Worm (Caenorhabditis elegans) whole organism, L4 larva: ENCODE data around the gene Y58A7A.2.

ENCODE experiments used
- D1046.2 ChIP-seq: fragments of 200-800 bp; sonication (Bioruptor generic); IDR thresholded peaks from 2 replicates; pipeline ENCODE4 v1.3.6; 2022; ENCODE audit warnings: missing genetic modification characterization, missing compliant biosample characterization
- F26F4.8 ChIP-seq: fragments of 200-800 bp; sonication (Bioruptor generic); conservative IDR thresholded peaks from 2 replicates; pipeline ENCODE4 v1.3.6; 2022; ENCODE audit warnings: missing genetic modification characterization, missing compliant biosample characterization
- F37D6.2 ChIP-seq: sonication (generic microtip); optimal IDR thresholded peaks from 2 replicates; lab custom pipeline; 2016; ENCODE audit warnings: mild to moderate bottlenecking, missing genetic modification characterization, missing compliant biosample characterization
- F44E2.7 ChIP-seq: fragments of 200-800 bp; sonication (Bioruptor generic); IDR thresholded peaks from 2 replicates; pipeline ENCODE4 v2.1.2; 2022; ENCODE audit warnings: missing genetic modification characterization, missing compliant biosample characterization
- F49E8.2 ChIP-seq: sonication (generic microtip); optimal IDR thresholded peaks from 2 replicates; lab custom pipeline; 2016; ENCODE audit warnings: missing compliant biosample characterization, mild to moderate bottlenecking, missing genetic modification characterization, borderline replicate concordance
- T20F7.1 ChIP-seq: fragments of 200-800 bp; sonication (Bioruptor generic); optimal IDR thresholded peaks from 2 replicates; lab custom pipeline; 2018; ENCODE audit warnings: mild to moderate bottlenecking, missing genetic modification characterization, missing compliant biosample characterization
- T26A8.4 ChIP-seq: fragments of 200-800 bp; sonication (Bioruptor generic); IDR thresholded peaks from 2 replicates; pipeline ENCODE4 v1.3.6; 2022; ENCODE audit warnings: missing genetic modification characterization, missing compliant biosample characterization
- Y5F2A.4 ChIP-seq: fragments of 200-800 bp; sonication (Bioruptor generic); optimal IDR thresholded peaks from 2 replicates; lab custom pipeline; 2018; ENCODE audit warnings: mild to moderate bottlenecking, missing genetic modification characterization, missing compliant biosample characterization
- Y75B8A.6 ChIP-seq: fragments of 200-800 bp; sonication (Bioruptor generic); IDR thresholded peaks from 2 replicates; pipeline ENCODE4 v1.3.6; 2022; ENCODE audit warnings: missing genetic modification reagents, missing genetic modification characterization, missing compliant biosample characterization
- aha-1 ChIP-seq: fragments of 150-350 bp; peaks from one replicate; lab custom pipeline; 2014; ENCODE audit warnings: missing biosample characterization, missing genetic modification characterization
- arid-1 ChIP-seq: fragments of 200-800 bp; sonication (Bioruptor generic); conservative IDR thresholded peaks from 2 replicates; pipeline ENCODE4 v1.3.6; 2022; ENCODE audit warnings: missing genetic modification reagents, missing genetic modification characterization, missing compliant biosample characterization
- ceh-20 ChIP-seq: fragments of 200-800 bp; sonication (Bioruptor generic); IDR thresholded peaks from 2 replicates; pipeline ENCODE4 v1.3.6; 2022; ENCODE audit warnings: missing genetic modification reagents, missing genetic modification characterization, missing compliant biosample characterization
- ceh-28 ChIP-seq: fragments of 150-350 bp; optimal IDR thresholded peaks from 2 replicates; lab custom pipeline; 2014; ENCODE audit warnings: missing biosample characterization, missing genetic modification reagents, missing genetic modification characterization
- ceh-62 ChIP-seq: sonication (generic microtip); optimal IDR thresholded peaks from 2 replicates; lab custom pipeline; 2017; ENCODE audit warnings: missing biosample characterization, missing genetic modification characterization
- ces-1 ChIP-seq: fragments of 150-350 bp; sonication (generic microtip); optimal IDR thresholded peaks from 4 replicates; lab custom pipeline; 2014; ENCODE audit warnings: missing biosample characterization, missing genetic modification reagents, missing genetic modification characterization
- cey-2 ChIP-seq: sonication (generic microtip); optimal IDR thresholded peaks from 3 replicates; lab custom pipeline; 2017; ENCODE audit warnings: missing genetic modification characterization, mild to moderate bottlenecking, missing compliant biosample characterization, antibody characterized with exemption, borderline replicate concordance; ENCODE audit not compliant: insufficient read depth
- daf-16 ChIP-seq, 3 experiments: sonication (generic microtip); optimal IDR thresholded peaks; 2 replicates each; lab custom pipeline; 2016 to 2017; ENCODE audit warnings: missing genetic modification characterization in 3 of 3, missing genetic modification reagents in 3 of 3, mild to moderate bottlenecking in 2 of 3, missing compliant biosample characterization in 2 of 3, missing biosample characterization in 1 of 3, moderate library complexity in 1 of 3
- dmd-8 ChIP-seq: fragments of 200-800 bp; sonication (Bioruptor generic); IDR thresholded peaks from 2 replicates; pipeline ENCODE4 v1.3.6; 2022; ENCODE audit warnings: missing genetic modification characterization, missing compliant biosample characterization
- duxl-1 ChIP-seq: sonication (generic microtip); optimal IDR thresholded peaks from 2 replicates; lab custom pipeline; 2016; ENCODE audit warnings: mild to moderate bottlenecking, missing genetic modification characterization, moderate library complexity, missing compliant biosample characterization; ENCODE audit not compliant: poor library complexity
- dve-1 ChIP-seq: sonication (generic microtip); optimal IDR thresholded peaks from 2 replicates; lab custom pipeline; 2017; ENCODE audit warnings: antibody characterized with exemption, mild to moderate bottlenecking, missing genetic modification characterization, missing compliant biosample characterization; ENCODE audit not compliant: insufficient read depth
- egl-27 ChIP-seq: sonication (generic microtip); optimal IDR thresholded peaks from 3 replicates; lab custom pipeline; 2017; ENCODE audit warnings: missing biosample characterization, missing genetic modification reagents, missing genetic modification characterization
- hlh-30 ChIP-seq: sonication (generic microtip); optimal IDR thresholded peaks from 2 replicates; lab custom pipeline; 2017; ENCODE audit warnings: antibody characterized with exemption, mild to moderate bottlenecking, missing genetic modification characterization, missing compliant biosample characterization; ENCODE audit not compliant: insufficient read depth
- hmg-1.1 ChIP-seq: fragments of 200-800 bp; sonication (Bioruptor generic); IDR thresholded peaks from 2 replicates; pipeline ENCODE4 v1.3.6; 2022; ENCODE audit warnings: missing genetic modification reagents, missing genetic modification characterization, missing compliant biosample characterization
- jun-1 ChIP-seq: fragments of 150-350 bp; optimal IDR thresholded peaks from 2 replicates; lab custom pipeline; 2014; ENCODE audit warnings: missing biosample characterization, missing genetic modification reagents, missing genetic modification characterization
- lim-7 ChIP-seq: fragments of 200-800 bp; sonication (Bioruptor generic); IDR thresholded peaks from 2 replicates; pipeline ENCODE4 v1.3.6; 2022; ENCODE audit warnings: missing genetic modification characterization, missing compliant biosample characterization
- lin-1 ChIP-seq: fragments of 200-800 bp; sonication (Bioruptor generic); IDR thresholded peaks from 2 replicates; pipeline ENCODE4 v1.3.6; 2022; ENCODE audit warnings: missing genetic modification reagents, missing genetic modification characterization, missing compliant biosample characterization
- lin-15B ChIP-seq: fragments of 150-350 bp; sonication (generic microtip); optimal IDR thresholded peaks from 3 replicates; lab custom pipeline; 2014; ENCODE audit warnings: missing biosample characterization, missing genetic modification characterization
- lin-29 ChIP-seq: fragments of 200-800 bp; sonication (Bioruptor generic); IDR thresholded peaks from 2 replicates; pipeline ENCODE4 v1.3.6; 2022; ENCODE audit warnings: missing genetic modification reagents, missing genetic modification characterization, missing compliant biosample characterization
- lin-38 ChIP-seq: fragments of 200-800 bp; sonication (Bioruptor generic); IDR thresholded peaks from 2 replicates; pipeline ENCODE4 v1.3.6; 2022; ENCODE audit warnings: missing genetic modification reagents, missing genetic modification characterization, missing compliant biosample characterization
- lin-39 ChIP-seq: fragments of 150-350 bp; optimal IDR thresholded peaks from 2 replicates; lab custom pipeline; 2014; ENCODE audit warnings: missing biosample characterization, missing genetic modification reagents, missing genetic modification characterization
- lir-3 ChIP-seq: sonication (generic microtip); optimal IDR thresholded peaks from 2 replicates; lab custom pipeline; 2016; ENCODE audit warnings: mild to moderate bottlenecking, missing genetic modification characterization, missing compliant biosample characterization
- lsy-2 ChIP-seq, 2 experiments: fragments of 150-350 bp in 1 of 2; sonication (generic microtip) in 1 of 2; optimal IDR thresholded peaks; 2 replicates each; lab custom pipeline; 2014 to 2017; ENCODE audit warnings: missing biosample characterization in 2 of 2, missing genetic modification characterization in 2 of 2
- mdl-1 ChIP-seq, 2 experiments: fragments of 150-350 bp in 1 of 2; sonication (generic microtip) in 1 of 2; optimal IDR thresholded peaks; 2 replicates each; lab custom pipeline; 2014 to 2017; ENCODE audit warnings: missing biosample characterization in 2 of 2, missing genetic modification characterization in 2 of 2
- mes-2 ChIP-seq: sonication (generic microtip); optimal IDR thresholded peaks from 2 replicates; lab custom pipeline; 2016; ENCODE audit warnings: missing genotype, mild to moderate bottlenecking, missing genetic modification characterization, missing compliant biosample characterization; ENCODE audit not compliant: poor library complexity, severe bottlenecking
- nhr-10 ChIP-seq: fragments of 150-350 bp; optimal IDR thresholded peaks from 2 replicates; lab custom pipeline; 2014; ENCODE audit warnings: missing biosample characterization, missing genetic modification characterization
- nhr-111 ChIP-seq: fragments of 200-800 bp; sonication (Bioruptor generic); optimal IDR thresholded peaks from 2 replicates; lab custom pipeline; 2018; ENCODE audit warnings: mild to moderate bottlenecking, missing genetic modification characterization, missing compliant biosample characterization
- nhr-25 ChIP-seq: sonication (generic microtip); optimal IDR thresholded peaks from 2 replicates; lab custom pipeline; 2017; ENCODE audit warnings: missing genetic modification characterization, mild to moderate bottlenecking, missing compliant biosample characterization, antibody characterized with exemption, moderate library complexity, borderline replicate concordance; ENCODE audit not compliant: insufficient read depth
- nhr-42 ChIP-seq: fragments of 200-800 bp; sonication (Bioruptor generic); IDR thresholded peaks from 2 replicates; pipeline ENCODE4 v1.3.6; 2022; ENCODE audit warnings: missing genetic modification characterization, missing compliant biosample characterization
- nhr-48 ChIP-seq: sonication (generic microtip); optimal IDR thresholded peaks from 2 replicates; lab custom pipeline; 2016; ENCODE audit warnings: mild to moderate bottlenecking, missing genetic modification characterization, missing compliant biosample characterization
- pha-4 ChIP-seq, 2 experiments: fragments of 150-350 bp in 1 of 2; fragments of 200-800 bp in 1 of 2; sonication (Bioruptor generic) in 1 of 2; IDR thresholded peaks in 1 of 2; optimal IDR thresholded peaks in 1 of 2; 2 replicates each; pipeline versions ENCODE4 v1.3.6 to Lab custom; 2014 to 2022; ENCODE audit warnings: missing genetic modification characterization in 2 of 2, missing genetic modification reagents in 2 of 2, missing biosample characterization in 1 of 2, missing compliant biosample characterization in 1 of 2
- pqm-1 ChIP-seq: sonication (generic microtip); optimal IDR thresholded peaks from 2 replicates; lab custom pipeline; 2017; ENCODE audit warnings: missing biosample characterization, missing genetic modification characterization
- saeg-2 ChIP-seq: fragments of 200-800 bp; sonication (Bioruptor generic); IDR thresholded peaks from 2 replicates; pipeline ENCODE4 v1.3.6; 2022; ENCODE audit warnings: missing genetic modification reagents, missing genetic modification characterization, missing compliant biosample characterization
- sdz-12 ChIP-seq: fragments of 200-800 bp; sonication (Bioruptor generic); optimal IDR thresholded peaks from 2 replicates; lab custom pipeline; 2018; ENCODE audit warnings: mild to moderate bottlenecking, missing genetic modification characterization, missing compliant biosample characterization
- spr-3 ChIP-seq: fragments of 200-800 bp; sonication (Bioruptor generic); optimal IDR thresholded peaks from 2 replicates; lab custom pipeline; 2018; ENCODE audit warnings: mild to moderate bottlenecking, missing genetic modification characterization, missing compliant biosample characterization
- tra-1 ChIP-seq: fragments of 200-800 bp; sonication (Bioruptor generic); IDR thresholded peaks from 2 replicates; pipeline ENCODE4 v1.3.6; 2022; ENCODE audit warnings: missing genetic modification reagents, missing genetic modification characterization, missing compliant biosample characterization
- ztf-11 ChIP-seq: fragments of 150-350 bp; optimal IDR thresholded peaks from 2 replicates; lab custom pipeline; 2014; ENCODE audit warnings: missing biosample characterization, missing genetic modification characterization
- ztf-7 ChIP-seq: fragments of 150-350 bp; optimal IDR thresholded peaks from 2 replicates; lab custom pipeline; 2014; ENCODE audit warnings: missing biosample characterization, missing genetic modification characterization

The Y58A7A.2 gene

ce11 chrV:5049333-5049942 lies 22.5 kb downstream of the Y58A7A.2 start, which contains the start of the genes pqn-51 and K11D12.14 (continued):
- peak; percentile 31 for TF ChIP-seq lin-15B (tag; lab: Kevin White, UChicago)
- TF ChIP-seq aha-1 (tag; lab: Kevin White, UChicago): peak; percentile 87
- peak; percentile 76; the same call in 1 of the 2 replicates for TF ChIP-seq D1046.2 (GFP tag; lab: Robert Waterston, UW)
- TF ChIP-seq ceh-28 (tag; lab: Kevin White, UChicago): no peak
- no peak for TF ChIP-seq lin-39 (tag; lab: Kevin White, UChicago)
- 0 out of 2 replicates have a peak, but pooled peaks have one; percentile 64 for TF ChIP-seq dmd-8 (GFP tag; lab: Robert Waterston, UW)
- peak; percentile 78; the same call in 1 of the 2 replicates for TF ChIP-seq arid-1 (GFP tag; lab: Robert Waterston, UW)
- TF ChIP-seq ceh-62: no peak
- no peak for TF ChIP-seq ztf-11 (tag; lab: Kevin White, UChicago)
- no peak for TF ChIP-seq nhr-111 (GFP tag; lab: Kevin White, UChicago)
- no peak for TF ChIP-seq pqm-1 (tag; lab: Kevin White, UChicago)
- no peak for TF ChIP-seq lir-3 (tag; lab: Kevin White, UChicago)
- peak; percentile 91 for TF ChIP-seq tra-1 (GFP tag; lab: Robert Waterston, UW)
- peak; percentile 61 for TF ChIP-seq spr-3 (GFP tag; lab: Kevin White, UChicago)
- TF ChIP-seq T26A8.4 (GFP tag; lab: Robert Waterston, UW): peak; percentile 93
- TF ChIP-seq daf-16 (GFP tag; optimal IDR thresholded peaks at IDR 0.05; lab: Kevin White, UChicago): peak; percentile 48 to 74
- TF ChIP-seq daf-16 (tag; optimal IDR thresholded peaks at IDR 0.05; lab: Kevin White, UChicago): peak; percentile 81
- peak; percentile 86 for TF ChIP-seq saeg-2 (GFP tag; lab: Robert Waterston, UW)
- TF ChIP-seq F26F4.8 (GFP tag; lab: Robert Waterston, UW): no peak
- peak; percentile 83 for TF ChIP-seq mes-2 (tag; lab: Kevin White, UChicago)
- TF ChIP-seq lin-1: peak; percentile 61; the same call in 1 of the 2 replicates
- peak; percentile 18 to 67 for TF ChIP-seq mdl-1 (tag; optimal IDR thresholded peaks at IDR 0.05; lab: Kevin White, UChicago)
- TF ChIP-seq hlh-30 (tag; lab: Kevin White, UChicago): peak; percentile 70
- peak; percentile 24 for TF ChIP-seq nhr-25 (tag; lab: Kevin White, UChicago)
- TF ChIP-seq F49E8.2 (tag; lab: Kevin White, UChicago): no peak
- TF ChIP-seq hmg-1.1 (GFP tag; lab: Robert Waterston, UW): peak; percentile 91
- peak; percentile 54 for TF ChIP-seq nhr-10 (tag; lab: Kevin White, UChicago)
- peak; percentile 81 for TF ChIP-seq T20F7.1 (GFP tag; lab: Kevin White, UChicago)
- peak; percentile 87 for TF ChIP-seq lin-29 (GFP tag; lab: Robert Waterston, UW)
- TF ChIP-seq Y5F2A.4 (GFP tag; lab: Kevin White, UChicago): no peak
- TF ChIP-seq Y75B8A.6 (GFP tag; lab: Robert Waterston, UW): 0 out of 2 replicates have a peak, but pooled peaks have one; percentile 11
- TF ChIP-seq nhr-48 (tag; lab: Kevin White, UChicago): peak; percentile 89
- peak; percentile 97 for TF ChIP-seq ceh-20 (GFP tag; lab: Robert Waterston, UW)
- TF ChIP-seq cey-2: no peak
- TF ChIP-seq pha-4 (GFP tag; IDR thresholded peaks at IDR 0.05; lab: Robert Waterston, UW): peak; percentile 90
- TF ChIP-seq pha-4 (tag; optimal IDR thresholded peaks at IDR 0.05; lab: Kevin White, UChicago): peak; percentile 1
- TF ChIP-seq dve-1: peak; percentile 95
- no peak for TF ChIP-seq sdz-12 (GFP tag; lab: Kevin White, UChicago)
- TF ChIP-seq lin-38: peak; percentile 93
- TF ChIP-seq duxl-1 (tag; lab: Kevin White, UChicago): peak; percentile 42
- TF ChIP-seq lim-7 (GFP tag; lab: Robert Waterston, UW): 0 out of 2 replicates have a peak, but pooled peaks have one; percentile 10
- peak; percentile 93 for TF ChIP-seq nhr-42 (GFP tag; lab: Robert Waterston, UW)
- TF ChIP-seq ces-1 (GFP tag; lab: Kevin White, UChicago): no peak
- TF ChIP-seq F44E2.7 (GFP tag; lab: Robert Waterston, UW): 0 out of 2 replicates have a peak, but pooled peaks have one; percentile 51
- TF ChIP-seq lsy-2 (tag; optimal IDR thresholded peaks at IDR 0.05; lab: Kevin White, UChicago): peak; percentile 81 to 92
- peak; percentile 91 for TF ChIP-seq F37D6.2
- TF ChIP-seq egl-27 (tag; lab: Kevin White, UChicago): no peak
- peak; percentile 55 for TF ChIP-seq ztf-7 (tag; lab: Kevin White, UChicago)
- TF ChIP-seq jun-1 (tag; lab: Kevin White, UChicago): peak; percentile 88
